Worm (Caenorhabditis elegans) whole organism, L4/young adult: ENCODE measurements around the gene K07F5.7.

Experiments used
- W03F9.2 ChIP-seq: fragments of 150-350 bp; optimal IDR thresholded peaks from 2 replicates; lab custom pipeline; 2014; ENCODE audit warnings: missing biosample characterization, missing genetic modification characterization
- dao-5 ChIP-seq: sonication (generic microtip); optimal IDR thresholded peaks from 2 replicates; lab custom pipeline; 2016; ENCODE audit warnings: missing genotype, missing genetic modification characterization, moderate library complexity, missing compliant biosample characterization

DNA sequence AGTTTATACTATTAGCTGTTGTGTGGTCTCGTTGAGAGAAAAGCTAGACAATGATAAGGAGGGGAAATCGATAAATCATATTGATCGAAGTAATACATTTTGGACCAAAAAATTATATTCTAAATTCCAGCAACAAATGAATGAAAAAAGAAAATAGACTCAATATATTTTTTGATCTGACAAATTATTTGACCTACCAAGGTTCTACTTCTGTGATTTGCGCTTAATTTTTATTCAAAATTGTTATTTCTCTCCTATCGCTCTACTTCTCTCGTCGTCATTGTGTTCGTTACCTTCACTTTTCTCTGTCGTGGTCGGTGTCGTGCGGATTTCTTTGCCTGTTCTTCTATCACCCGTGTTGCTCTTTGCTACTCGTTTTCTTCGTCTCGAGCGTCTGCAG lies 11.0 kb upstream of the K07F5.7 start:
- no peak for TF ChIP-seq dao-5 (tag; lab: Kevin White, UChicago)
- TF ChIP-seq W03F9.2 (tag; lab: Kevin White, UChicago): no peak
